Worm (Caenorhabditis elegans): Measurements from ENCODE around the gene unc-116.

DNA sequence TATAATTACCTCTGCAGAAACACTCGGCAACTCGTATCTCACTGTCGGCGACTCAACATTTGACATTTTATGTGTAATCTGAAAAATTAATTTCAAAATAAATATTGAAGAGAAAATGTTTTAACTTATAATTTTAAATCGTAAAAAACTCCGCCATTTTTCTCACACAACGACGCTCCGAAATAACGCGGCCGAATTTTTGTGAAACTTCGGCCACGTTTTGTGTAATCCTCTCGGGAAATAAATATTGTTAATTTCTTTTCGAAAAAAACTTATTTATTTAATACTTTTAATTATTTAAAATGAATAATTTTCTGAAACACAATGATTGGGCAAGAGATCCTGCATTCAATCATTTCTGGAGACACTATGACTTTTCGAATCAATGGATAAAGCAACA is 47.6 kb downstream of the unc-116 start, which contains the start of the genes F10E9.7 and F10E9.5:
- TF ChIP-seq nhr-11 (tag; optimal IDR thresholded peaks at IDR 0.05) (no peak), mdl-1 (tag; optimal IDR thresholded peaks at IDR 0.05) (no peak), ZK546.5 (tag; optimal IDR thresholded peaks at IDR 0.05) (no peak), lin-15B (tag; optimal IDR thresholded peaks at IDR 0.05) (peak; percentile 97)

All from whole organism, L3 larva.